Worm (Caenorhabditis elegans) whole organism, early embryonic: Measurements from ENCODE around the gene nmur-1.
A peak's percentile ranks its signal among the peaks of the same experiment; 100 is the strongest.

ENCODE experiments used
- B0310.2 ChIP-seq: sonication (generic microtip); optimal IDR thresholded peaks from 2 replicates; lab custom pipeline; 2016; ENCODE audit warnings: mild to moderate bottlenecking, missing genetic modification characterization, missing compliant biosample characterization
- F13C5.2 ChIP-seq: sonication (generic microtip); optimal IDR thresholded peaks from 2 replicates; lab custom pipeline; 2017; ENCODE audit warnings: mild to moderate bottlenecking, missing genetic modification characterization, inconsistent platforms, missing compliant biosample characterization
- aly-1 ChIP-seq: sonication (generic microtip); optimal IDR thresholded peaks from 2 replicates; lab custom pipeline; 2016; ENCODE audit warnings: missing genetic modification characterization, missing compliant biosample characterization
- ama-1 ChIP-seq: fragments of 150-350 bp; optimal IDR thresholded peaks from 2 replicates; lab custom pipeline; 2014
- ceh-13 ChIP-seq: fragments of 200-800 bp; sonication (Bioruptor generic); optimal IDR thresholded peaks from 2 replicates; lab custom pipeline; 2018; ENCODE audit warnings: mild to moderate bottlenecking, missing genetic modification characterization, missing compliant biosample characterization
- ceh-36 ChIP-seq: sonication (generic microtip); optimal IDR thresholded peaks from 2 replicates; lab custom pipeline; 2016; ENCODE audit warnings: missing genetic modification characterization, inconsistent platforms, missing compliant biosample characterization
- ets-7 ChIP-seq: sonication (generic microtip); optimal IDR thresholded peaks from 2 replicates; lab custom pipeline; 2016; ENCODE audit warnings: missing genotype, missing genetic modification characterization, missing compliant biosample characterization
- flt-1 ChIP-seq: fragments of 200-800 bp; sonication (Bioruptor generic); IDR thresholded peaks from 2 replicates; pipeline ENCODE4 v1.3.6; 2022; ENCODE audit warnings: missing genetic modification characterization, missing compliant biosample characterization
- hmbx-1 ChIP-seq: sonication (generic microtip); optimal IDR thresholded peaks from 2 replicates; lab custom pipeline; 2016; ENCODE audit warnings: mild to moderate bottlenecking, missing genetic modification characterization, missing compliant biosample characterization
- hmg-4 ChIP-seq: fragments of 200-800 bp; sonication (Bioruptor generic); optimal IDR thresholded peaks from 2 replicates; lab custom pipeline; 2018; ENCODE audit warnings: mild to moderate bottlenecking, missing genetic modification characterization, missing compliant biosample characterization
- hnd-1 ChIP-seq: sonication (generic microtip); optimal IDR thresholded peaks from 2 replicates; lab custom pipeline; 2016; ENCODE audit warnings: missing genetic modification characterization, missing compliant biosample characterization
- pes-1 ChIP-seq: fragments of 200-800 bp; sonication (Bioruptor generic); IDR thresholded peaks from 2 replicates; pipeline ENCODE4 v1.3.6; 2022; ENCODE audit warnings: missing genetic modification reagents, missing genetic modification characterization, missing compliant biosample characterization
- scrt-1 ChIP-seq: fragments of 200-800 bp; sonication (Bioruptor generic); IDR thresholded peaks from 2 replicates; pipeline ENCODE4 v1.3.6; 2022; ENCODE audit warnings: missing genetic modification characterization, missing compliant biosample characterization
- sea-1 ChIP-seq: fragments of 200-800 bp; sonication (Bioruptor generic); conservative IDR thresholded peaks from 2 replicates; pipeline ENCODE4 v1.3.6; 2022; ENCODE audit warnings: missing genetic modification characterization, missing compliant biosample characterization
- tbx-11 ChIP-seq: fragments of 200-800 bp; sonication (Bioruptor generic); IDR thresholded peaks from 2 replicates; pipeline ENCODE4 v1.3.6; 2022; ENCODE audit warnings: missing genetic modification characterization, missing compliant biosample characterization
- tbx-37 ChIP-seq: fragments of 200-800 bp; sonication (Bioruptor generic); conservative IDR thresholded peaks from 2 replicates; pipeline ENCODE4 v1.3.6; 2022; ENCODE audit warnings: missing genetic modification reagents, missing genetic modification characterization, missing compliant biosample characterization
- tra-4 ChIP-seq: sonication (generic microtip); optimal IDR thresholded peaks from 2 replicates; lab custom pipeline; 2017; ENCODE audit warnings: missing genetic modification characterization, missing compliant biosample characterization

Gene nmur-1

ce11 chrX:8957974-8958373, 22.8 kb upstream of the nmur-1 start:
- TF ChIP-seq hmbx-1: no peak
- TF ChIP-seq hmg-4 (GFP tag; lab: Kevin White, UChicago): no peak
- TF ChIP-seq sea-1: no peak
- TF ChIP-seq ceh-13: no peak
- TF ChIP-seq B0310.2 (tag; lab: Kevin White, UChicago): no peak
- TF ChIP-seq tbx-11 (GFP tag; lab: Robert Waterston, UW): no peak
- no peak for TF ChIP-seq hnd-1 (tag; lab: Kevin White, UChicago)
- TF ChIP-seq ceh-36 (tag; lab: Kevin White, UChicago): no peak
- TF ChIP-seq tra-4 (tag; lab: Kevin White, UChicago): no peak
- TF ChIP-seq tbx-37: no peak
- no peak for TF ChIP-seq ama-1 (lab: Kevin White, UChicago)
- TF ChIP-seq scrt-1 (GFP tag; lab: Robert Waterston, UW): no peak
- no peak for TF ChIP-seq F13C5.2 (tag; lab: Kevin White, UChicago)
- no peak for TF ChIP-seq flt-1 (GFP tag; lab: Robert Waterston, UW)
- no peak for TF ChIP-seq pes-1 (GFP tag; lab: Robert Waterston, UW)
- TF ChIP-seq aly-1 (tag; lab: Kevin White, UChicago): no peak
- no peak for TF ChIP-seq ets-7 (tag; lab: Kevin White, UChicago)

ce11 chrX:8961120-8961834, 19.5 kb upstream of the nmur-1 start, which contains the start of gene aexr-3:
Gene aexr-3, minus strand, starts transcription at chrX:8961170.
- TF ChIP-seq flt-1 (GFP tag; lab: Robert Waterston, UW) (no peak), scrt-1 (GFP tag; lab: Robert Waterston, UW) (no peak), aly-1 (tag; lab: Kevin White, UChicago) (no peak), hmbx-1 (no peak), F13C5.2 (tag; lab: Kevin White, UChicago) (no peak), ceh-36 (tag; lab: Kevin White, UChicago) (no peak), pes-1 (GFP tag; lab: Robert Waterston, UW) (no peak), hnd-1 (tag; lab: Kevin White, UChicago) (no peak), B0310.2 (tag; lab: Kevin White, UChicago) (no peak), sea-1 (no peak), hmg-4 (GFP tag; lab: Kevin White, UChicago) (no peak), ets-7 (tag; lab: Kevin White, UChicago) (no peak)

DNA sequence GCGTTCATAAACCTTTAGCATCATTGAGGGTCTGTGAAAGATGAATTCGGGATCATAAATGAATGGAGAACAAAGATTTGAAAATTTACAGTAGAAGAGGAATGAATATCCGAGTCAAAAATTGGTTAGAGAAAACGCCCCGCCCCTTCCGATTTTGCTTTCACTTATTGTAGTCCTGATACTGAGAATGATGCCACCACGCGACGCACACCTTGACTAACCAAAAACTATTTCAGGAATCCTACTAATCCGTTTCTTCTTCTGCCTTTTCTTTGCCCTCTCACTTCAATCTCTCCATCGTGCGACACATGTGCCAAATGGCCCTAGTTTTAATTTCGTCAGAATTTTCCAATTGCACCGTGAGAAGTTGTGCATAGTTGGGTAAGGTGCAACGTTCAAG, 17.3 kb upstream of the nmur-1 start:
- TF ChIP-seq hnd-1 (tag; lab: Kevin White, UChicago): no peak
- TF ChIP-seq scrt-1 (GFP tag; lab: Robert Waterston, UW): no peak
- TF ChIP-seq flt-1 (GFP tag; lab: Robert Waterston, UW): no peak
- TF ChIP-seq B0310.2 (tag; lab: Kevin White, UChicago): no peak
- TF ChIP-seq tbx-37: no peak
- TF ChIP-seq ets-7 (tag; lab: Kevin White, UChicago): no peak
- no peak for TF ChIP-seq ama-1 (lab: Kevin White, UChicago)
- TF ChIP-seq ceh-13: no peak
- no peak for TF ChIP-seq hmg-4 (GFP tag; lab: Kevin White, UChicago)

DNA sequence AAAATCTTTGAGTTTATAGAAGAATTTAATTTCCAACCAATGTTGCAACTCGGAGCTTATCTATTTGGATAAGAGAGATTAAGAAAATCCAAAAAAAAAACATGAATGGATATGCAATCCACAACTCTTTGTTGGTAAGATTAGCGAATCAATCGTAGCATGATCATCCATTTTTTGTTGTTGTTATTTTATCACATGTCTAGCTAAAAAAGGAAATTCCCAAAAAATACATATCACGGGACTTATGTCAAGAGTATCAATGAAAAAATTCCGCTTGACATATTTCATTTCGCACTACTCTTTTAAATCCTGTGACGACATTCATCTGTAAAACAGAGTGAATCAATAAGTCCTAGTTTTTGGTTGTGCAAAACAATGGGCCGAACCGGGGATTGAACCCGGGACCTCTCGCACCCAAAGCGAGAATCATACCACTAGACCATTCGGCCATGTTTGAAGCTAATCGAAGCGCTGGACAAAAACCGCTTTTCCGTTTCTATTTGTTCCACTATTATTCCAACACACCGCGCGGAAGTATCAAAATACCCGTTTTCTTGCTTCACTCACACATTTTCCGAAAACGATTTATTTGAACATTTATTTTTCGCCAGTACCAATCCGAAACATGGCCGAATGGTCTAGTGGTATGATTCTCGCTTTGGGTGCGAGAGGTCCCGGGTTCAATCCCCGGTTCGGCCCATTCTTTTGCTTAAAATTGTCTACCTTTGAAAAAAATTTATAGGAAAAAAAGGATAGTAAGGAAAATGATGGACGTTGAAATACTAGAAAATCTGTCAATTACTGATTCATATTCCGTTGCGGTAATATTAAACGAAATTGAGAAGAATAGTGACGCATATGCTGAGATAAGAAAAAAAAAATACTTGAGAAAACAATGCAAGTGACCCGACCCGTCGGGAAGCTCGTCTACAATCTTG, 11.4 kb upstream of the nmur-1 start:
- TF ChIP-seq hnd-1 (tag; lab: Kevin White, UChicago): peak; percentile 9
- TF ChIP-seq sea-1: no peak
- 0 out of 2 replicates have a peak, but pooled peaks have one; percentile 20 for TF ChIP-seq tbx-37

DNA sequence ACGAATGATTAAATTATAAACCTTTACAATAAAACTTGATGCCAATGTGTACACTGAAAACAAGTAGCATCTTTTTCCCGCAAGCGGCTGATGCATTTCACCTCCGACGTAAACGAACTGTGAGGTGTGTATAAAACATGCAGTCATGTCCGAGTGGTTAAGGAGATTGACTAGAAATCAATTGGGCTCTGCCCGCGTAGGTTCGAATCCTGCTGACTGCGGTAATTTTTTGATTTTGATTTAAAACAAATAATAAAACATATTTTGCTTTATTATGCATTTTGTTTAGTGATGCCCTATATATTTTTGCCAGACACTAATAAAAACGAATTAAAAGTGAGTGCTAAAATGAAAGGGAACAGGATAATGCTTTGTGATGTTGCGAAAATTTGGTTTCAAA, 9.3 kb upstream of the nmur-1 start:
- TF ChIP-seq tbx-11 (GFP tag; lab: Robert Waterston, UW) (peak; percentile 66; the same call in 1 of the 2 replicates), ets-7 (tag; lab: Kevin White, UChicago) (peak; percentile 9), ama-1 (lab: Kevin White, UChicago) (no peak), hmg-4 (GFP tag; lab: Kevin White, UChicago) (no peak), tbx-37 (no peak), ceh-36 (tag; lab: Kevin White, UChicago) (peak; percentile 56), hnd-1 (tag; lab: Kevin White, UChicago) (peak; percentile 33), hmbx-1 (no peak), aly-1 (tag; lab: Kevin White, UChicago) (no peak), scrt-1 (GFP tag; lab: Robert Waterston, UW) (no peak; the same call in 1 of the 2 replicates), pes-1 (GFP tag; lab: Robert Waterston, UW) (peak; percentile 82), B0310.2 (tag; lab: Kevin White, UChicago) (no peak), flt-1 (GFP tag; lab: Robert Waterston, UW) (no peak), tra-4 (tag; lab: Kevin White, UChicago) (no peak), F13C5.2 (tag; lab: Kevin White, UChicago) (peak; percentile 6), ceh-13 (peak; percentile 54), sea-1 (no peak)

- TF ChIP-seq aly-1 (tag; lab: Kevin White, UChicago): no peak
- no peak for TF ChIP-seq ceh-36 (tag; lab: Kevin White, UChicago)
- TF ChIP-seq tra-4 (tag; lab: Kevin White, UChicago): no peak
- TF ChIP-seq hmbx-1: no peak
- no peak for TF ChIP-seq tbx-37
- no peak for TF ChIP-seq B0310.2 (tag; lab: Kevin White, UChicago)
Observed at ce11 chrX:8986452-8986851, 5.7 kb downstream of the nmur-1 start.

ce11 chrX:8987828-8988227, 7.1 kb downstream of the nmur-1 start, which contains the start of gene twk-18:
Gene twk-18, plus strand, starts transcription at chrX:8988128.
- TF ChIP-seq sea-1: no peak
- no peak for TF ChIP-seq hmg-4 (GFP tag; lab: Kevin White, UChicago)
- no peak for TF ChIP-seq scrt-1 (GFP tag; lab: Robert Waterston, UW)
- TF ChIP-seq hnd-1 (tag; lab: Kevin White, UChicago): no peak
- TF ChIP-seq tbx-37: no peak
- TF ChIP-seq aly-1 (tag; lab: Kevin White, UChicago): no peak
- no peak for TF ChIP-seq pes-1 (GFP tag; lab: Robert Waterston, UW)
- TF ChIP-seq tbx-11 (GFP tag; lab: Robert Waterston, UW): no peak
- no peak for TF ChIP-seq hmbx-1
